Worm (Caenorhabditis elegans) whole organism, mixed stage, embryonic: Measurements from ENCODE around the gene eat-17.

ENCODE experiments used
- ceh-83 ChIP-seq: fragments of 200-800 bp; sonication (Bioruptor generic); optimal IDR thresholded peaks from 2 replicates; lab custom pipeline; 2018; ENCODE audit warnings: mild to moderate bottlenecking, missing genetic modification characterization, missing compliant biosample characterization
- ces-1 ChIP-seq: fragments of 150-350 bp; optimal IDR thresholded peaks from 2 replicates; lab custom pipeline; 2014; ENCODE audit warnings: missing biosample characterization, missing genetic modification reagents, missing genetic modification characterization
- lin-13 ChIP-seq: fragments of 150-350 bp; optimal IDR thresholded peaks from 2 replicates; lab custom pipeline; 2014; ENCODE audit warnings: missing biosample characterization, missing genetic modification characterization
- lsy-2 ChIP-seq: fragments of 150-350 bp; optimal IDR thresholded peaks from 2 replicates; lab custom pipeline; 2014; ENCODE audit warnings: missing biosample characterization, missing genetic modification characterization
- mab-5 ChIP-seq: fragments of 150-350 bp; optimal IDR thresholded peaks from 2 replicates; lab custom pipeline; 2014; ENCODE audit warnings: missing biosample characterization, missing genetic modification characterization
- nhr-12 ChIP-seq: fragments of 150-350 bp; optimal IDR thresholded peaks from 2 replicates; lab custom pipeline; 2014; ENCODE audit warnings: missing biosample characterization, missing genetic modification characterization
- nhr-237 ChIP-seq: fragments of 150-350 bp; optimal IDR thresholded peaks from 2 replicates; lab custom pipeline; 2014; ENCODE audit warnings: missing biosample characterization, missing genetic modification characterization
- nhr-28 ChIP-seq: fragments of 150-350 bp; optimal IDR thresholded peaks from 2 replicates; lab custom pipeline; 2014; ENCODE audit warnings: missing biosample characterization, missing genetic modification characterization
- pha-4 ChIP-seq: fragments of 150-350 bp; optimal IDR thresholded peaks from 2 replicates; lab custom pipeline; 2018; ENCODE audit warnings: missing biosample characterization, missing genetic modification reagents, missing genetic modification characterization
- snpc-4 ChIP-seq: fragments of 150-350 bp; optimal IDR thresholded peaks from 2 replicates; lab custom pipeline; 2014; ENCODE audit warnings: missing biosample characterization, missing genetic modification characterization
- sptf-1 ChIP-seq: sonication (generic microtip); optimal IDR thresholded peaks from 2 replicates; lab custom pipeline; 2017; ENCODE audit warnings: mild to moderate bottlenecking, missing genetic modification characterization, moderate library complexity, missing compliant biosample characterization
- unc-120 ChIP-seq: sonication (generic microtip); optimal IDR thresholded peaks from 2 replicates; lab custom pipeline; 2017; ENCODE audit warnings: missing genetic modification characterization, missing compliant biosample characterization; ENCODE audit not compliant: poor library complexity, severe bottlenecking
- unc-39 ChIP-seq: fragments of 150-350 bp; optimal IDR thresholded peaks from 2 replicates; lab custom pipeline; 2014; ENCODE audit warnings: missing biosample characterization, missing genetic modification characterization
- unc-62 ChIP-seq: fragments of 150-350 bp; optimal IDR thresholded peaks from 2 replicates; lab custom pipeline; 2014; ENCODE audit warnings: missing biosample characterization, missing genetic modification reagents, missing genetic modification characterization

- peak; percentile 91 for TF ChIP-seq unc-62 (GFP tag; lab: Kevin White, UChicago)
- peak; percentile 29 for TF ChIP-seq lin-13 (tag; lab: Kevin White, UChicago)
- peak; percentile 38 for TF ChIP-seq nhr-237 (tag; lab: Kevin White, UChicago)
- peak; percentile 94 for TF ChIP-seq unc-120 (tag; lab: Kevin White, UChicago)
- no peak for TF ChIP-seq ceh-83 (GFP tag; lab: Kevin White, UChicago)
- no peak for TF ChIP-seq snpc-4 (tag; lab: Kevin White, UChicago)
- TF ChIP-seq unc-39 = no peak
- TF ChIP-seq ces-1 (GFP tag; lab: Kevin White, UChicago) = peak; percentile 63
- TF ChIP-seq lsy-2 (tag; lab: Kevin White, UChicago) = no peak
- TF ChIP-seq mab-5 = no peak
- TF ChIP-seq nhr-12 = no peak
- no peak for TF ChIP-seq nhr-28
- peak; percentile 56 for TF ChIP-seq pha-4 (tag; lab: Kevin White, UChicago)
- TF ChIP-seq sptf-1 (tag; lab: Kevin White, UChicago) = peak; percentile 82
These were observed 29.2 kb upstream of the eat-17 start, which contains the start of gene twf-2 for ce11 chrX:16445793-16446248.
